Fruit fly (Drosophila melanogaster): ENCODE results near the gene CG7443.

CG7443 gene

DNA sequence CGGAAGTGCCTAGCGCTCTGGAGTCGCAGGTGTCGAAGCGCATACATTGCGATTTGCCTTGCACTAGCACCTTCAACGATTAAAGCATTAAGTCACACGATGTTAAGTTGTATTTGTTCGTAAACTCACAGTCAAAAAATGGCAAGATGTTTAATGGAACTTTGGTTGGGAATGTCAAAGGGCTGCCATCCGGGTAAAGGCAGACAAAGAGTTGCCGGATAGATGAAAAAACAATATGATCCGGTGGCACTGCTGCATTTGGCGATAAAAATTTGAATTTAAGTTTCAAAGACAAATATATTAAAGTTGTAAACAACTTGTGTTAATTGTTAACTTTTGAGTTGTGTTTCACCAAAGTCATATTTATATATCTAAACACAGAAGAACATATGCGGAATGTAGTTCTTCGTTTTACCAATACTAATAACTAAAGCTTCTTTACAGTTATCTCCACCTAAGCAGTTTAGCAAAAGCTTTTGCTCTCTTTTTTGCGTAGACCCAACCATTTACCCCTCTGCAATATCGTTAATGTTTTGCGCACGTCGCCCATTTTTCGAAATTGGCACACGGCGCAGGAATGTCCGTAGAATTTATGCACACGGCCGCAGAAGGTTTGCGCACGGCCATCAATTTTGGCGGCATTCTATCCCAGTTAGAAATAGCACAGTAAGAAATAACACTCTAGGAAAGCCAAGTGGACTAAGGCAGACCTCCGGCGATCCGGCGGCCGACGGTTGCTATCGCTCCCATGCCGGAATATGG is 7.6 kb upstream of the CG7443 start, which contains the start of gene Coq2 (continued):
- TF ChIP-seq vnd (GFP tag; IDR thresholded peaks at IDR 0.05; ENCODE audit: partially characterized antibody) (no peak), Elba2 (GFP tag; optimal IDR thresholded peaks at IDR 0.05) (no peak), CG8924 (tag; optimal IDR thresholded peaks at IDR 0.05) (no peak), CG14710 (tag; optimal IDR thresholded peaks at IDR 0.05) (peak; percentile 29), CG12659 (GFP tag; optimal IDR thresholded peaks at IDR 0.05) (peak; percentile 25), zfh1 (GFP tag; IDR thresholded peaks at IDR 0.05) (no peak), Dp (GFP tag; optimal IDR thresholded peaks at IDR 0.05) (peak; percentile 93), Dbx (GFP tag; IDR thresholded peaks at IDR 0.05) (0 out of 3 replicates have a peak, but pooled peaks have one; percentile 13), CG10543 (GFP tag; optimal IDR thresholded peaks at IDR 0.05) (no peak), H2.0 (GFP tag; IDR thresholded peaks at IDR 0.05) (no peak), CG15514 (GFP tag; optimal IDR thresholded peaks at IDR 0.05) (peak; percentile 60), CG18599 (GFP tag; optimal IDR thresholded peaks at IDR 0.05) (no peak), pzg (GFP tag; optimal IDR thresholded peaks at IDR 0.05) (peak; percentile 74), CG33213 (GFP tag; optimal IDR thresholded peaks at IDR 0.05) (peak; percentile 21), phol (tag; optimal IDR thresholded peaks at IDR 0.05) (peak; percentile 25), Ets97D (GFP tag; optimal IDR thresholded peaks at IDR 0.05) (peak; percentile 42), cg (GFP tag; optimal IDR thresholded peaks at IDR 0.05) (no peak), CG12744 (GFP tag; optimal IDR thresholded peaks at IDR 0.05) (no peak), HmgZ (tag; optimal IDR thresholded peaks at IDR 0.05) (peak; percentile 2), Nf-YA (GFP tag; IDR thresholded peaks at IDR 0.05) (no peak), GATAe (GFP tag; conservative IDR thresholded peaks at IDR 0.05) (peak; percentile 24; the same call in 1 of the 2 replicates), MBD-R2 (GFP tag; IDR thresholded peaks at IDR 0.05) (peak; percentile 82), CG34224 (GFP tag; IDR thresholded peaks at IDR 0.05; ENCODE audit: partially characterized antibody) (0 out of 3 replicates have a peak, but pooled peaks have one; percentile 8), Nf-YC (tag; optimal IDR thresholded peaks at IDR 0.05) (peak; percentile 59), CG2116 (GFP tag; optimal IDR thresholded peaks at IDR 0.05) (peak; percentile 84), Ptx1 (GFP tag; IDR thresholded peaks at IDR 0.05) (no peak), Neu2 (GFP tag; optimal IDR thresholded peaks at IDR 0.05; ENCODE audit: borderline replicate concordance) (no peak), ewg (GFP tag; optimal IDR thresholded peaks at IDR 0.05) (peak; percentile 38), Poxn (GFP tag; IDR thresholded peaks at IDR 0.05) (no peak), Sry-δ (GFP tag; optimal IDR thresholded peaks at IDR 0.05) (peak; percentile 44), hkb (optimal IDR thresholded peaks at IDR 0.05) (peak; percentile 42), hkb (GFP tag; IDR thresholded peaks at IDR 0.05) (no peak), CG9797 (GFP tag; optimal IDR thresholded peaks at IDR 0.05) (peak; percentile 16), CG11398 (GFP tag; optimal IDR thresholded peaks at IDR 0.05) (no peak), E2f2 (GFP tag; IDR thresholded peaks at IDR 0.05) (peak; percentile 96)

DNA sequence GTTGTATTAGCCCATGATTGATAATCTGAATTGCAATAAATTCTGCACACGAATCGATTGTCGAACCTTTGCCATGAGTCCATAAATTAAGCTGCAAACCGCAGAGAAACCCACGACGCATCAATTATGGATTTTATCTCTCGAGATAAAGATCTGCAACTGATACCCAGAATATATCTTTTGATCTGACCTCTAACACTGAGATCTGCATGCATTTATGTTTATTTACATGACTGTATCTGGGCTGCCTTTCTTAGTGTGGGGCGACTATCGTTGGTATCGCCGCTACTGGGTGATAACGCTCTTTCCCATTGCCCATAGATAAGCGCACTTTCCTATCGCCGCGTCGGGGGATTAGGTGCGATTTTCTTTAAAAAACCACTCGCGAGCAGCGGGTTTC is 6.9 kb upstream of the CG7443 start, which contains the start of gene Ctr1B:
Ctr1B (plus strand) TSS at position 398 of the 400 bp plus-strand sequence.
- TF ChIP-seq E2f2 (GFP tag; IDR thresholded peaks at IDR 0.05) (no peak), H2.0 (GFP tag; IDR thresholded peaks at IDR 0.05) (no peak), CG17802 (tag; optimal IDR thresholded peaks at IDR 0.05) (no peak), CG11456 (GFP tag; IDR thresholded peaks at IDR 0.05) (no peak), CG7556 (GFP tag; optimal IDR thresholded peaks at IDR 0.05) (no peak), E2f1 (GFP tag; IDR thresholded peaks at IDR 0.05) (no peak), chn (GFP tag; optimal IDR thresholded peaks at IDR 0.05) (no peak), Ravus (GFP tag; IDR thresholded peaks at IDR 0.05) (no peak), CG15479 (GFP tag; optimal IDR thresholded peaks at IDR 0.05) (peak; percentile 46), grn (GFP tag; optimal IDR thresholded peaks at IDR 0.05) (peak; percentile 92), kni (GFP tag; optimal IDR thresholded peaks at IDR 0.05) (no peak), CG13624 (GFP tag; optimal IDR thresholded peaks at IDR 0.05) (no peak), lab (GFP tag; optimal IDR thresholded peaks at IDR 0.05) (no peak), insv (GFP tag; optimal IDR thresholded peaks at IDR 0.05) (no peak), sens-2 (GFP tag; IDR thresholded peaks at IDR 0.05) (no peak), mirr (GFP tag; optimal IDR thresholded peaks at IDR 0.05) (peak; percentile 13), CG5245 (GFP tag; optimal IDR thresholded peaks at IDR 0.05) (no peak), CrebB (tag; optimal IDR thresholded peaks at IDR 0.05) (no peak)
